Fruit fly (Drosophila melanogaster): Measurements from ENCODE around the gene CG13048.

Gene CG13048

DNA sequence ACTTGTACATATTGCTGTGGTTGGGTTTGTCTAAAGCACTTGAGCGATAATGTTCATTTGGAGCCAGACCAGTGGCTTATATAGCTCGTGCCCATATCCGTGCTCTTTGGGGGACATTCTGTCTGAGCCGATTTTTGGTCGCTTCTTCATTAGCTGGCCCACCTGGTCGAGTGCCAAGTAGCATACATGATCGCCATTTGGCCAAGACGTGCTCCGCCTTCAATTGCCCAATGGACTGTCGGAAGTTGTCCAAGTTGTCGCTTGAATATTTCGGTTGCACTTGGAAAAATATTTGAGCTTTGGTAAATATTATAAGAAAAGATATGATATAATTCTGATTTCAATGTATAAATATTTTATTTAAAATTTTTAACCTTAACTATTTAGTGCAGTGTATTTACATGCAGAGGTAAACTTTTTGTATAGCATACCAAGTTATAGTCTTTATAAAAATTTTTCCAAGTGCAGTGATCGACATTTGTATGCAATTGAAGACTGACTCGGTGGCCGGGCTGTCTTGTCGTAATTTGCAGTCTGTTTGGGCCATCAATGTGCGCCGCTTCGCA lies 1.7 kb upstream of the CG13048 start, which contains the start of gene CG13047:
Gene CG13047 (minus strand): TSS at position 51 of the 566 bp plus-strand sequence.
- TF ChIP-seq Myc (optimal IDR thresholded peaks at IDR 0.05) (no peak), h (optimal IDR thresholded peaks at IDR 0.05) (no peak)

dm6 chr3L:16281880-16282556 lies 1.7 kb downstream of the CG13048 start, which contains the start of gene CG13049:
TSS of gene CG13049 (minus strand) at chr3L:16281930.
- TF ChIP-seq ttk (optimal IDR thresholded peaks at IDR 0.05) (no peak), h (optimal IDR thresholded peaks at IDR 0.05) (no peak), Myc (optimal IDR thresholded peaks at IDR 0.05) (no peak), Sin3A (optimal IDR thresholded peaks at IDR 0.05) (no peak), psq (optimal IDR thresholded peaks at IDR 0.05) (no peak), insv (optimal IDR thresholded peaks at IDR 0.05) (no peak)

DNA sequence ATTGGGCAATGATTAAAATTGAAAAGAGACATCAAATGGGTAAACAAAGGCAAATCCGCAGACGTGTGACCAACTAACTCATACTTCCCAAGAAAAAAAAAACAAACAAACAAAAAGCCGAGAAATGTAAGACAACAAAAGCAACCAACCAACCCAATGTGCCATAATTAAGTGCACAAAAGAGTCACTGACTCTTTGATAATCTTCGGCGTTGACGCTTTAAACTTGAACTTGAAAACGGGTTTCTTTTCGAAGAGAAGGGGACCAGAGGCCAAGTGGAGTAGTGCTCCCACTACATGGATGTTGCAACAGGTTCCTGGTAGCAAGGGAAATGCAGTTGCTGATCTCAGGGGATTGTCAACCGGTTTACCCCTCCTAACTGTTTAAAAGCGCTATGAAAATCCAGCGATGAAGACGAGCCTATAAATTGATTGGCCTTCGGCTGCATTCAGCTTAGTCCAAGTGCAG lies 3.7 kb downstream of the CG13048 start, which contains the start of gene CG13064:
Gene CG13064 (plus strand): TSS at position 418 of the 468 bp plus-strand sequence.
- no peak for TF ChIP-seq h (optimal IDR thresholded peaks at IDR 0.05)
- TF ChIP-seq insv (optimal IDR thresholded peaks at IDR 0.05): no peak
- no peak for TF ChIP-seq psq (optimal IDR thresholded peaks at IDR 0.05)
- no peak for TF ChIP-seq Sin3A (optimal IDR thresholded peaks at IDR 0.05)

DNA sequence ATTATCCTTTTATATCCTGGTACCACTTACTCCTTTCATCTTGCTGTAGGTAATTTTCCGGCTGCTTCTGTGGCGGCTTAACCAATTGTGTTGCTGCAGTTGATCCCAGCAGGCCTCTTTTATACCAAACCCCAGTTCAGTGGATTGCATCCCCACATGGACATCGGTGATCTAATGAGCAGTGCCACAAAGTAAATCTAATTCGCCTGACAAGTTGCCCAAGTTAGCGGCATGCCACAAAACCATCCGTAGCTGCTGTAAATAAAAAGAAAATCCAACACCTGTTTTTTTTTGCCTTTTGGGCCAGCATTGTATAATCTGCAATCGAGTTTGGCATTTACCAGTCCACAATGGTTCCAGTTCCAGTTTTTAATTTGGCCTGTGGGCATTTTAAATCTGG lies 4.5 kb downstream of the CG13048 start, which contains the start of gene CG13050:
Gene CG13050 (minus strand): TSS at position 101 of the 400 bp plus-strand sequence.
- no peak for TF ChIP-seq ttk (optimal IDR thresholded peaks at IDR 0.05)

dm6 chr3L:16277135-16277534 lies 6.6 kb downstream of the CG13048 start, which contains the start of gene CG13065:
TSS of gene CG13065 (plus strand) at chr3L:16277435.
- TF ChIP-seq Sin3A (optimal IDR thresholded peaks at IDR 0.05): no peak
- TF ChIP-seq h (optimal IDR thresholded peaks at IDR 0.05): no peak
- no peak for TF ChIP-seq ttk (optimal IDR thresholded peaks at IDR 0.05)
- no peak for TF ChIP-seq psq (optimal IDR thresholded peaks at IDR 0.05)
- no peak for TF ChIP-seq Myc (optimal IDR thresholded peaks at IDR 0.05)
- no peak for TF ChIP-seq insv (optimal IDR thresholded peaks at IDR 0.05)

DNA sequence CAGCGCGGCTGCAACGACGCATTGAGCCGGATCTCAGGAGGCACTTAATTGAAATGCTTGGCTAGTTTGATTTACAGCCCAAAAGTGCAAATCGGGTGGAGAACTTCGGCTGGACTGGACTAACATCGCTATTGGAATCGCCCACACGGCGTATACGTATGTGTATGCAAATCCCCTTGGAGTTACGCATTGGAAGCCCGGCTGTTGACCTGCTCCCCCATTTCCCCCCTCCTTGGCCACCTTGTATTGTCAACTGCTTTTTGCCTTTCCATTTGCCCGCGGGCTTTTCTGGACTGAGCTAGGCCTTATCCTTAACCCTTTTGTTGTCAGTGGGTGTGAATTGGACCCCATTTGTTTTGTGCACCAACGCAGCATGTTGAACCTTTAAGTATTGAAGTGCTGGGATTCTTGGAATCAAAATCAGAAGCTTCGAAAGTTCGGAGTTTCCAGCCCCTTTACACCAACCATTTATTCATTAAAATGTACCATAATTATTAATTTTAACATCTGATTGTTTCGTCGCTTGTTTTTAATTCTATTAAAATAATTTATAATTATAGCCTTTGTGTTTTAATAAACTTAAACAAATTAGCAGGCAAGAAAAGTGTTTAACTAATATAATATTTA lies 8.2 kb downstream of the CG13048 start:
- TF ChIP-seq psq (optimal IDR thresholded peaks at IDR 0.05): no peak
- no peak for TF ChIP-seq ttk (optimal IDR thresholded peaks at IDR 0.05)
- no peak for TF ChIP-seq Myc (optimal IDR thresholded peaks at IDR 0.05)
- TF ChIP-seq insv (optimal IDR thresholded peaks at IDR 0.05): no peak
- no peak for TF ChIP-seq h (optimal IDR thresholded peaks at IDR 0.05)
- TF ChIP-seq Sin3A (optimal IDR thresholded peaks at IDR 0.05): no peak

dm6 chr3L:16272338-16272959 lies 11.3 kb downstream of the CG13048 start, which contains the start of gene CG13066:
TSS of gene CG13066 (plus strand) at chr3L:16272909.
- TF ChIP-seq h (optimal IDR thresholded peaks at IDR 0.05) (no peak), Sin3A (optimal IDR thresholded peaks at IDR 0.05) (no peak), psq (optimal IDR thresholded peaks at IDR 0.05) (no peak), ttk (optimal IDR thresholded peaks at IDR 0.05) (no peak), insv (optimal IDR thresholded peaks at IDR 0.05) (no peak), Myc (optimal IDR thresholded peaks at IDR 0.05) (no peak)

DNA sequence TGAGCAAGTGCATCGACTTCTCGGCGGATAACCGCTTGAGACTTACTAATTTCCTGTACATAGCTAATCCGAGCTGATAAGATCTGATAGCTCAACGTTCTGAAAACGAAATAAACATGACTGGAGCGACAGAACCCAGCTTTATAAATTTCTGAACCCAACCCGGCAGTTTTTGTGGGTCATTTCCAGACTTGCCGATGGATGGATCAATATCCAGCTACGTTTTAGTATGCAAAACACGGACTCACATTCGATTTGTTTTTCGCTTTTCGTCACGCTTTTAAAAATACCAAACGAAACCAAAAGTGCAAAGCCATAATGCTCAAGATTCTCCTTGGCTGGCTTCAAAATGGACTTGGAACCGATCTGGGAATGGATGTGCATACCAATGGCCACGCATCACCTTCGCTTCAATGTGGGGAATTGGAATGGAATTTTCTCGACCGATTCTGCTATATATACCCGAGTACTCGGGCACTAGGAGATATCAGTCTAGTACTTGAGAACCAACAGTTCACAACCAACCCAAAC lies 12.9 kb downstream of the CG13048 start, which contains the start of the genes CG34248 and CG13067:
Gene CG34248 (minus strand): TSS at position 101 of the 531 bp plus-strand sequence.
Gene CG13067 (plus strand): TSS at position 481 of the 531 bp plus-strand sequence.
- no peak for TF ChIP-seq ttk (optimal IDR thresholded peaks at IDR 0.05)

DNA sequence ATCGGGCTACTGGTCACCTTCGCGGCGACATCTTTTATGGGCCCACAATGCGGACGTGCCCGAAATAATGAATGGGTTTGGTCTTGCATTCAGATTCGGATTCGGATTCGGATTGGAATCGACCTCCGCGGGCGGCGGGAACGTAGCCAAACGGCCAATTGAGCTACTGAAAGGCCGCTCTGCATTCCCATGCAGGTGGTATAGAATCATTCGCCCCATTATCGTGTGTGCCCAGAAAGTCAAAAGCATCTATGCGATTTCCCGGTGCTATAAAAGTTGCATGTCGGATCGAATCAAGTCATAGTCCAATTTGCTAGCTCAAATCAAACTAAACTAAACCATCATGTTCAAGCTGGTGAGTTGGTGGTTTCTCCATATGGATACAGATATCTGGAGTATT lies 14.6 kb downstream of the CG13048 start, which contains the start of gene CG13068:
Gene CG13068 (plus strand): TSS at position 301 of the 400 bp plus-strand sequence.
- TF ChIP-seq insv (optimal IDR thresholded peaks at IDR 0.05) (no peak), psq (optimal IDR thresholded peaks at IDR 0.05) (no peak), Myc (optimal IDR thresholded peaks at IDR 0.05) (no peak), ttk (optimal IDR thresholded peaks at IDR 0.05) (no peak), h (optimal IDR thresholded peaks at IDR 0.05) (no peak), Sin3A (optimal IDR thresholded peaks at IDR 0.05) (no peak)

dm6 chr3L:16268106-16268733 lies 15.5 kb downstream of the CG13048 start, which contains the start of gene CG4950:
TSS of gene CG4950 (minus strand) at chr3L:16268156.
- TF ChIP-seq ttk (optimal IDR thresholded peaks at IDR 0.05) (no peak), Myc (optimal IDR thresholded peaks at IDR 0.05) (no peak), insv (optimal IDR thresholded peaks at IDR 0.05) (no peak), psq (optimal IDR thresholded peaks at IDR 0.05) (no peak), h (optimal IDR thresholded peaks at IDR 0.05) (no peak), Sin3A (optimal IDR thresholded peaks at IDR 0.05) (no peak)

DNA sequence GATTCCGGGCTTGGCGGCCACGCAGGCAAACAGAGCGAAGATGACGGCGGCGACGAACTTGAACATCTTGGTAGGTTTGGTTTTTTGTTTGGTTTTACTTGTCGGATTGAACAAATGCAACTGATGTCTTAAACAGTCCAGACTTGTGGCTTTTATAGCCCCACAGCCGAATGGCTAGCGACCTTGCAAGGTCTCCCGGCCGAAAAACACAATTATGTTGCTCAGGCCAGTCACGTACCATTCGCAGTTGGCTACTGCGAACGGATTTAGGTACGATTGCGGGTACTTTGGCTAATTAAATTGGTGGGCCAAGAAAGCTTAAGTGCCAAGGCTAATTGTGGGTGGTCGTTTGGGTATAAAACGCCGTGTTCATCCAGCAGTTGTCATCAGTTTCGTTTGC lies 18.7 kb downstream of the CG13048 start, which contains the start of the genes CG13051 and CG13069:
Gene CG13051 (minus strand): TSS at position 101 of the 400 bp plus-strand sequence.
Gene CG13069 (plus strand): TSS at position 386 of the 400 bp plus-strand sequence.
- TF ChIP-seq Sin3A (optimal IDR thresholded peaks at IDR 0.05) (no peak), psq (optimal IDR thresholded peaks at IDR 0.05) (no peak), insv (optimal IDR thresholded peaks at IDR 0.05) (no peak), ttk (optimal IDR thresholded peaks at IDR 0.05) (no peak), Myc (optimal IDR thresholded peaks at IDR 0.05) (no peak), h (optimal IDR thresholded peaks at IDR 0.05) (no peak)

Measured in Kc167 (cell line).